Fruit fly (Drosophila melanogaster) S2 (cell line): ENCODE data around the gene CG12483.

Source experiments
- CG8478 ChIP-seq: fragments of >200 bp; optimal IDR thresholded peaks from 2 replicates; lab custom pipeline; 2018
- CTCF ChIP-seq, 2 experiments: fragments of >200 bp; optimal IDR thresholded peaks; 2 replicates each; lab custom pipeline; 2018

- TF ChIP-seq CTCF (optimal IDR thresholded peaks at IDR 0.05; lab: Kevin White, UChicago) (no peak), CG8478 (no peak)
These were observed 12.9 kb downstream of the CG12483 start for dm6 chr3L:85204-85811.
